Worm (Caenorhabditis elegans) whole organism, L2 larva: ENCODE measurements around the gene E02H4.6.

ENCODE experiments used
- aly-2 ChIP-seq: fragments of 150-350 bp; optimal IDR thresholded peaks from 2 replicates; lab custom pipeline; 2014; ENCODE audit warnings: missing biosample characterization, missing genetic modification characterization
- ceh-16 ChIP-seq: fragments of 150-350 bp; optimal IDR thresholded peaks from 2 replicates; lab custom pipeline; 2014; ENCODE audit warnings: missing biosample characterization, missing genetic modification characterization
- lin-39 ChIP-seq: fragments of 150-350 bp; optimal IDR thresholded peaks from 2 replicates; lab custom pipeline; 2014; ENCODE audit warnings: missing biosample characterization, missing genetic modification reagents, missing genetic modification characterization

DNA sequence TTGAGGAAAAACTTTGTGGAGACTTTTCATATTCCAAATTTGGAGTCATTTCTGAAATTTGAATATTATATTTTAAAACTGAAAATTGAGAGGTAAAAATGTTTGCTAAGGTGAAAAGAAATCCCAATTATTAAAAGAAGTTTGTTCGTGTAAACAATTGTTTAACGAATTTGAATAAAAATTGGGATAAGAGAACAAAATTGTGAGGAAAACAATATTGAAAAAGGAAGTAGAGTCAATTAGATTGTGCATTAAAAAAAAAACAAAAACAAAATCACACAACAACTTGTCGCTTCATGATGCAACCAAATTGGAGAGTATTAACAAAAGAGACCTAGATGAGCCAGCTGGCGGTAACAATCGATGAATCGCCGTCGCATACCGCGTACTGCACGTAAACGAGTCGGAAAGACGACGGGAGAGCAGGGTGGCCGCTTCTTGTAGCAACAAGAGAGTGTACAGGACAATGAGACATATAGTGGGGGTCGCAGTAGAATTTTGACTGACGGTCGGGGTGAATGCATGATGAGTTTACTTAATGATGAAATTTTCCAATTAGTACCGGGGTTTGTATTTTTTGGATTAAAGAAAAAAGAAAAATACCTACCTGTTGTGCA lies 8.5 kb downstream of the E02H4.6 start, which contains the start of gene K04C1.3:
- TF ChIP-seq ceh-16 (tag; lab: Kevin White, UChicago) (no peak), aly-2 (tag; lab: Kevin White, UChicago) (no peak), lin-39 (tag; lab: Kevin White, UChicago) (no peak)
